Fruit fly (Drosophila melanogaster) whole organism, embryonic: ENCODE measurements around the gene Gbs-70E.

Source experiments
- Awh ChIP-seq: fragments of 200-800 bp; sonication (Bioruptor generic); IDR thresholded peaks from 2 replicates; pipeline ENCODE4, ENCODE4 v1.3.6; 2022; ENCODE audit warnings: missing biosample characterization, missing genetic modification characterization
- CG10267 ChIP-seq: fragments of 200-800 bp; sonication (Bioruptor generic); optimal IDR thresholded peaks from 2 replicates; lab custom pipeline; 2018; ENCODE audit warnings: missing biosample characterization, mild to moderate bottlenecking, missing genetic modification characterization, moderate library complexity
- CG12391 ChIP-seq: fragments of 200-800 bp; sonication (Bioruptor generic); optimal IDR thresholded peaks from 3 replicates; lab custom pipeline; 2018; ENCODE audit warnings: missing biosample characterization, mild to moderate bottlenecking, missing genetic modification characterization, moderate library complexity
- CG13424 ChIP-seq: fragments of 200-800 bp; sonication (Bioruptor generic); optimal IDR thresholded peaks from 2 replicates; lab custom pipeline; 2019; ENCODE audit warnings: missing biosample characterization, mild to moderate bottlenecking, missing genetic modification characterization, moderate library complexity
- CG14710 ChIP-seq: fragments of 200-800 bp; sonication (Bioruptor generic); optimal IDR thresholded peaks from 3 replicates; lab custom pipeline; 2019; ENCODE audit warnings: missing biosample characterization, mild to moderate bottlenecking, missing genetic modification characterization, moderate library complexity
- CG15269 ChIP-seq: fragments of 200-800 bp; sonication (Bioruptor generic); optimal IDR thresholded peaks from 2 replicates; lab custom pipeline; 2018; ENCODE audit warnings: missing biosample characterization, mild to moderate bottlenecking, missing genetic modification characterization, moderate library complexity
- CG17361 ChIP-seq: fragments of 200-800 bp; sonication (Bioruptor generic); IDR thresholded peaks from 3 replicates; pipeline ENCODE4 v1.3.6; 2022; ENCODE audit warnings: missing biosample characterization, missing genetic modification characterization
- CG17829 ChIP-seq: fragments of 200-800 bp; optimal IDR thresholded peaks from 2 replicates; lab custom pipeline; 2019; ENCODE audit warnings: missing biosample characterization, mild to moderate bottlenecking, missing genetic modification characterization, moderate library complexity
- CG18262 ChIP-seq: fragments of 200-800 bp; optimal IDR thresholded peaks from 3 replicates; lab custom pipeline; 2019; ENCODE audit warnings: missing biosample characterization, mild to moderate bottlenecking, missing genetic modification characterization, moderate library complexity
- CG18599 ChIP-seq: fragments of 200-800 bp; sonication (Bioruptor generic); optimal IDR thresholded peaks from 3 replicates; lab custom pipeline; 2017; ENCODE audit warnings: missing biosample characterization, missing genetic modification characterization, mild to moderate bottlenecking, moderate library complexity, missing genetic modification reagents
- CG2712 ChIP-seq: fragments of 200-800 bp; optimal IDR thresholded peaks from 3 replicates; lab custom pipeline; 2019; ENCODE audit warnings: missing biosample characterization, mild to moderate bottlenecking, missing genetic modification characterization, moderate library complexity
- CG31441 ChIP-seq: fragments of 200-800 bp; sonication (Bioruptor generic); IDR thresholded peaks from 2 replicates; pipeline ENCODE4 v1.3.6; 2022; ENCODE audit warnings: missing biosample characterization, missing genetic modification characterization
- CG3838 ChIP-seq: fragments of 200-800 bp; sonication (Bioruptor generic); optimal IDR thresholded peaks from 3 replicates; lab custom pipeline; 2016; ENCODE audit warnings: missing biosample characterization, missing genetic modification characterization
- CG6689 ChIP-seq: fragments of 200-800 bp; sonication (Bioruptor generic); IDR thresholded peaks from 2 replicates; pipeline ENCODE4 v1.3.6; 2022; ENCODE audit warnings: missing biosample characterization, missing genetic modification characterization
- CG7556 ChIP-seq: fragments of 200-800 bp; sonication (Bioruptor generic); optimal IDR thresholded peaks from 2 replicates; lab custom pipeline; 2017; ENCODE audit warnings: missing biosample characterization, mild to moderate bottlenecking, missing genetic modification characterization
- CG8924 ChIP-seq: fragments of 200-800 bp; optimal IDR thresholded peaks from 3 replicates; lab custom pipeline; 2019; ENCODE audit warnings: missing biosample characterization, mild to moderate bottlenecking, missing genetic modification characterization, moderate library complexity
- CoRest ChIP-seq: fragments of 200-800 bp; sonication (Bioruptor generic); optimal IDR thresholded peaks from 3 replicates; lab custom pipeline; 2018; ENCODE audit warnings: missing biosample characterization, mild to moderate bottlenecking, missing genetic modification characterization, moderate library complexity
- Fer3 ChIP-seq: fragments of 200-800 bp; sonication (Bioruptor generic); optimal IDR thresholded peaks from 2 replicates; lab custom pipeline; 2018; ENCODE audit warnings: missing biosample characterization, mild to moderate bottlenecking, missing genetic modification characterization, moderate library complexity
- Hr51 ChIP-seq, 2 experiments: fragments of 200-800 bp; sonication (Bioruptor generic); optimal IDR thresholded peaks; 2 replicates in 1 of 2; 3 replicates in 1 of 2; lab custom pipeline; 2016 to 2018; ENCODE audit warnings: missing biosample characterization in 2 of 2, missing genetic modification characterization in 2 of 2, mild to moderate bottlenecking in 1 of 2, moderate library complexity in 1 of 2
- Meics ChIP-seq: fragments of 200-800 bp; sonication (Bioruptor generic); optimal IDR thresholded peaks from 2 replicates; lab custom pipeline; 2017; ENCODE audit warnings: missing biosample characterization, mild to moderate bottlenecking, missing genetic modification characterization
- Ptx1 ChIP-seq: fragments of 200-800 bp; sonication (Bioruptor generic); IDR thresholded peaks from 2 replicates; pipeline ENCODE4 v1.3.6; 2022; ENCODE audit warnings: missing biosample characterization, missing genetic modification characterization
- Sox100B ChIP-seq: fragments of 200-800 bp; sonication (Bioruptor generic); optimal IDR thresholded peaks from 3 replicates; lab custom pipeline; 2018; ENCODE audit warnings: missing biosample characterization, mild to moderate bottlenecking, missing genetic modification characterization
- TFAM ChIP-seq: fragments of 200-800 bp; sonication (Bioruptor generic); optimal IDR thresholded peaks from 2 replicates; lab custom pipeline; 2017; ENCODE audit warnings: missing biosample characterization, missing genetic modification characterization, inconsistent platforms
- Xbp1 ChIP-seq: fragments of 200-800 bp; sonication (Bioruptor generic); optimal IDR thresholded peaks from 3 replicates; lab custom pipeline; 2016; ENCODE audit warnings: missing biosample characterization, mild to moderate bottlenecking, missing genetic modification characterization
- Xrp1 ChIP-seq: fragments of 200-800 bp; sonication (Bioruptor generic); IDR thresholded peaks from 2 replicates; pipeline ENCODE4 v1.3.6; 2022; ENCODE audit warnings: missing biosample characterization, missing genetic modification characterization
- YL-1 ChIP-seq: fragments of 200-800 bp; sonication (Bioruptor generic); optimal IDR thresholded peaks from 3 replicates; lab custom pipeline; 2017; ENCODE audit warnings: missing biosample characterization, mild to moderate bottlenecking, missing genetic modification characterization
- bsh ChIP-seq, 2 experiments: fragments of 200-800 bp; sonication (Bioruptor generic); optimal IDR thresholded peaks; 2 replicates each; lab custom pipeline; 2017 to 2018; ENCODE audit warnings: mild to moderate bottlenecking in 2 of 2, missing biosample characterization in 2 of 2, missing genetic modification characterization in 2 of 2, moderate library complexity in 1 of 2
- caup ChIP-seq: fragments of 200-800 bp; sonication (Bioruptor generic); optimal IDR thresholded peaks from 3 replicates; lab custom pipeline; 2017; ENCODE audit warnings: missing biosample characterization, mild to moderate bottlenecking, missing genetic modification characterization, moderate library complexity; ENCODE audit not compliant: severe bottlenecking
- crol ChIP-seq: fragments of 200-800 bp; sonication (Bioruptor generic); IDR thresholded peaks from 2 replicates; pipeline ENCODE4 v1.3.6; 2022; ENCODE audit warnings: missing biosample characterization, missing genetic modification characterization
- dmrt11E ChIP-seq: fragments of 200-800 bp; sonication (Bioruptor generic); optimal IDR thresholded peaks from 3 replicates; lab custom pipeline; 2018; ENCODE audit warnings: missing biosample characterization, mild to moderate bottlenecking, missing genetic modification characterization, moderate library complexity
- dmrt99B ChIP-seq: fragments of 200-800 bp; sonication (Bioruptor generic); optimal IDR thresholded peaks from 2 replicates; lab custom pipeline; 2018; ENCODE audit warnings: missing biosample characterization, mild to moderate bottlenecking, missing genetic modification characterization, moderate library complexity
- dysf ChIP-seq: fragments of 200-800 bp; sonication (Bioruptor generic); IDR thresholded peaks from 3 replicates; pipeline ENCODE4 v1.3.6; 2022; ENCODE audit warnings: missing biosample characterization, missing genetic modification characterization
- en ChIP-seq: fragments of 200-800 bp; sonication (Bioruptor generic); optimal IDR thresholded peaks from 2 replicates; lab custom pipeline; 2016; ENCODE audit warnings: missing biosample characterization, missing genetic modification characterization
- esg ChIP-seq: fragments of 200-800 bp; sonication (Bioruptor generic); conservative IDR thresholded peaks from 2 replicates; pipeline ENCODE4 v1.3.6; 2022; ENCODE audit warnings: missing biosample characterization, missing genetic modification characterization
- fd3F ChIP-seq: fragments of 200-800 bp; sonication (Bioruptor generic); optimal IDR thresholded peaks from 2 replicates; lab custom pipeline; 2018; ENCODE audit warnings: missing biosample characterization, mild to moderate bottlenecking, missing genetic modification characterization, moderate library complexity
- gem ChIP-seq: fragments of 200-800 bp; sonication (Bioruptor generic); optimal IDR thresholded peaks from 2 replicates; lab custom pipeline; 2019; ENCODE audit warnings: missing biosample characterization, mild to moderate bottlenecking, missing genetic modification characterization, moderate library complexity
- gsb-n ChIP-seq: fragments of 200-800 bp; sonication (Bioruptor generic); optimal IDR thresholded peaks from 3 replicates; lab custom pipeline; 2018; ENCODE audit warnings: missing biosample characterization, mild to moderate bottlenecking, missing genetic modification characterization
- lola ChIP-seq, 3 experiments: fragments of >200 bp in 2 of 3; fragments of 200-800 bp in 1 of 3; sonication (Bioruptor generic) in 1 of 3; optimal IDR thresholded peaks; 2 replicates each; lab custom pipeline; 2017 to 2019; ENCODE audit warnings: missing biosample characterization in 3 of 3, missing genetic modification characterization in 3 of 3, mild to moderate bottlenecking in 1 of 3, moderate library complexity in 1 of 3
- nmo ChIP-seq: fragments of 200-800 bp; sonication (Bioruptor generic); optimal IDR thresholded peaks from 2 replicates; lab custom pipeline; 2018; ENCODE audit warnings: missing biosample characterization, mild to moderate bottlenecking, missing genetic modification characterization, moderate library complexity
- pho ChIP-seq: fragments of 200-800 bp; sonication (Bioruptor generic); optimal IDR thresholded peaks from 2 replicates; lab custom pipeline; 2016; ENCODE audit warnings: missing biosample characterization, missing genetic modification characterization
- phol ChIP-seq: fragments of 200-800 bp; sonication (Bioruptor generic); optimal IDR thresholded peaks from 3 replicates; lab custom pipeline; 2018; ENCODE audit warnings: missing biosample characterization, mild to moderate bottlenecking, missing genetic modification characterization, moderate library complexity
- prd ChIP-seq, 3 experiments: fragments of >200 bp in 2 of 3; fragments of 200-800 bp in 1 of 3; sonication (Bioruptor generic) in 1 of 3; optimal IDR thresholded peaks in 2 of 3; IDR thresholded peaks in 1 of 3; 2 replicates in 2 of 3; 3 replicates in 1 of 3; pipeline versions ENCODE4 v1.3.6 to Lab custom; 2017 to 2022; ENCODE audit warnings: missing biosample characterization in 1 of 3, missing genetic modification characterization in 1 of 3
- sens ChIP-seq: fragments of 200-800 bp; sonication (Bioruptor generic); peaks from one replicate; lab custom pipeline; 2016; ENCODE audit warnings: missing biosample characterization, missing genetic modification characterization
- slbo ChIP-seq: fragments of 200-800 bp; sonication (Bioruptor generic); IDR thresholded peaks from 2 replicates; pipeline ENCODE4 v1.3.6; 2022; ENCODE audit warnings: missing biosample characterization, missing genetic modification characterization
- tap ChIP-seq: fragments of 200-800 bp; optimal IDR thresholded peaks from 3 replicates; lab custom pipeline; 2019; ENCODE audit warnings: missing biosample characterization, mild to moderate bottlenecking, missing genetic modification characterization, moderate library complexity
- tgo ChIP-seq: fragments of 200-800 bp; sonication (Bioruptor generic); IDR thresholded peaks from 3 replicates; pipeline ENCODE4 v1.3.6; 2022; ENCODE audit warnings: missing biosample characterization, missing genetic modification characterization
- wdn ChIP-seq: fragments of 200-800 bp; sonication (Bioruptor generic); IDR thresholded peaks from 2 replicates; pipeline ENCODE4 v1.3.6; 2022; ENCODE audit warnings: missing biosample characterization, missing genetic modification characterization

Gene Gbs-70E

DNA sequence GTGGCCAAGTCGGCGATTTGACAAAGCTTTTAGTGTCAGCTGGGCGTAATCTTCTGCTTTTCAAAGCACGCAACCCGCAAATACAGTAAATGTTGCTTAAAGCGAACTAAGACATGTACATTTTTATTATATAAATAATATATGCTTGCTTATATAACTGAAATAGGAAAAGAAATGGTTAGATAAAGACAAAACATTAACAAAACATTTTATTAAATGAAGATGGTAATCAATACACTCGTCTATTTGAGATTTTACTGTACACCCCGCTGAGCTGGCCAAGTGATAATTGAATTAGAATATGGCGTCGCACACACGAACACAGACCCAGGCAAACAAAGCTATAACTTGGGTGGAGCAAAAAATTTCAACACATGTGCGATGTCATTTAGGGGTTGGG, 23.9 kb upstream of the Gbs-70E start (continued):
- TF ChIP-seq tgo (no peak; the same call in 2 of the 3 replicates), nmo (GFP tag; lab: Kevin White, UChicago) (peak; percentile 28), dmrt99B (tag; lab: Kevin White, UChicago) (peak; percentile 46), tap (tag; lab: Kevin White, UChicago) (peak; percentile 42), CG8924 (tag; lab: Kevin White, UChicago) (peak; percentile 16), slbo (GFP tag; lab: Robert Waterston, UW) (peak; percentile 26; the same call in 1 of the 2 replicates), CG3838 (GFP tag; lab: Kevin White, UChicago) (no peak), YL-1 (GFP tag; lab: Kevin White, UChicago) (no peak), CG13424 (tag; lab: Kevin White, UChicago) (peak; percentile 37), CG17829 (tag; lab: Kevin White, UChicago) (peak; percentile 22), fd3F (GFP tag; lab: Kevin White, UChicago) (no peak), en (GFP tag; lab: Kevin White, UChicago) (no peak), lola (GFP tag; optimal IDR thresholded peaks at IDR 0.05; lab: Kevin White, UChicago) (peak in 1 of 3 experiments; percentile 8), Xrp1 (GFP tag; lab: Robert Waterston, UW) (peak; percentile 63), CG17361 (GFP tag; lab: Robert Waterston, UW) (0 out of 3 replicates have a peak, but pooled peaks have one; percentile 29), CG18599 (GFP tag; lab: Kevin White, UChicago) (peak; percentile 16), Hr51 (GFP tag; optimal IDR thresholded peaks at IDR 0.05; lab: Kevin White, UChicago) (peak in 1 of 2 experiments; percentile 24), CoRest (peak; percentile 13), esg (GFP tag; lab: Robert Waterston, UW) (no peak), crol (GFP tag; lab: Robert Waterston, UW) (no peak), TFAM (GFP tag; lab: Kevin White, UChicago) (no peak), bsh (GFP tag; optimal IDR thresholded peaks at IDR 0.05; lab: Kevin White, UChicago) (peak in 1 of 2 experiments; percentile 65), CG12391 (tag; lab: Kevin White, UChicago) (peak; percentile 27), gsb-n (tag; lab: Kevin White, UChicago) (peak; percentile 18), phol (tag; lab: Kevin White, UChicago) (peak; percentile 44), gem (tag; lab: Kevin White, UChicago) (peak; percentile 41), CG6689 (GFP tag; lab: Robert Waterston, UW) (peak; percentile 43), CG18262 (tag; lab: Kevin White, UChicago) (peak; percentile 50), Meics (GFP tag; lab: Kevin White, UChicago) (peak; percentile 1), wdn (GFP tag; lab: Robert Waterston, UW) (no peak), dysf (GFP tag; lab: Robert Waterston, UW) (peak; percentile 49; the same call in 2 of the 3 replicates), CG7556 (GFP tag; lab: Kevin White, UChicago) (no peak), Ptx1 (GFP tag; lab: Robert Waterston, UW) (peak; percentile 56), pho (GFP tag; lab: Kevin White, UChicago) (no peak), Fer3 (tag; lab: Kevin White, UChicago) (no peak), caup (GFP tag; lab: Kevin White, UChicago) (no peak), CG14710 (tag; lab: Kevin White, UChicago) (peak; percentile 25), CG2712 (tag; lab: Kevin White, UChicago) (peak; percentile 55), Sox100B (GFP tag; lab: Kevin White, UChicago) (peak; percentile 14), prd (optimal IDR thresholded peaks at IDR 0.05; lab: Kevin White, UChicago) (no peak), prd (GFP tag; IDR thresholded peaks at IDR 0.05; lab: Robert Waterston, UW) (peak; percentile 56; the same call in 1 of the 3 replicates), Awh (GFP tag; lab: Robert Waterston, UW) (0 out of 2 replicates have a peak, but pooled peaks have one; percentile 29), CG15269 (no peak), dmrt11E (tag; lab: Kevin White, UChicago) (peak; percentile 14), CG31441 (GFP tag; lab: Robert Waterston, UW) (peak; percentile 42; the same call in 1 of the 2 replicates), CG10267 (tag; lab: Kevin White, UChicago) (peak; percentile 10), Xbp1 (GFP tag; lab: Kevin White, UChicago) (peak; percentile 18), sens (peak; percentile 11)
